Fruit fly (Drosophila melanogaster): ENCODE data around the gene gcm.

dm6 chr2L:9570673-9571193, 10.8 kb downstream of the gcm start:
- TF ChIP-seq CTCF (optimal IDR thresholded peaks at IDR 0.05) (no peak), CG8478 (optimal IDR thresholded peaks at IDR 0.05) (no peak)

Data from S2 (cell line).